Worm (Caenorhabditis elegans) whole organism, midembryonic: ENCODE data around the gene srh-27.

ENCODE experiments used
- T22C8.4 ChIP-seq: fragments of 200-800 bp; sonication (Bioruptor generic); IDR thresholded peaks from 2 replicates; pipeline ENCODE4 v1.3.6; 2022; ENCODE audit warnings: missing genetic modification characterization, missing compliant biosample characterization
- cog-1 ChIP-seq: sonication (generic microtip); optimal IDR thresholded peaks from 2 replicates; lab custom pipeline; 2016; ENCODE audit warnings: missing genetic modification characterization, missing compliant biosample characterization
- med-1 ChIP-seq: sonication (generic microtip); optimal IDR thresholded peaks from 2 replicates; lab custom pipeline; 2017; ENCODE audit warnings: missing genetic modification characterization, mild to moderate bottlenecking, missing compliant biosample characterization, antibody characterized with exemption, missing genetic modification reagents; ENCODE audit not compliant: insufficient read depth
- ref-1 ChIP-seq: fragments of 200-800 bp; sonication (Bioruptor generic); conservative IDR thresholded peaks from 2 replicates; pipeline ENCODE4 v1.3.6; 2022; ENCODE audit warnings: missing genetic modification reagents, missing genetic modification characterization, missing compliant biosample characterization
- ztf-23 ChIP-seq: fragments of 200-800 bp; sonication (Bioruptor generic); IDR thresholded peaks from 2 replicates; pipeline ENCODE4 v1.3.6; 2022; ENCODE audit warnings: missing genetic modification reagents, missing genetic modification characterization, missing compliant biosample characterization

ce11 chrII:12462244-12462643 is 13.9 kb downstream of the srh-27 start, which contains the start of gene F15A4.2:
- TF ChIP-seq ztf-23 (GFP tag; lab: Robert Waterston, UW) (no peak), ref-1 (GFP tag; lab: Robert Waterston, UW) (no peak), cog-1 (tag; lab: Kevin White, UChicago) (no peak), T22C8.4 (no peak; the same call in 1 of the 2 replicates), med-1 (no peak)
